Fruit fly (Drosophila melanogaster): ENCODE data around the gene CG17242.

Gene CG17242

DNA sequence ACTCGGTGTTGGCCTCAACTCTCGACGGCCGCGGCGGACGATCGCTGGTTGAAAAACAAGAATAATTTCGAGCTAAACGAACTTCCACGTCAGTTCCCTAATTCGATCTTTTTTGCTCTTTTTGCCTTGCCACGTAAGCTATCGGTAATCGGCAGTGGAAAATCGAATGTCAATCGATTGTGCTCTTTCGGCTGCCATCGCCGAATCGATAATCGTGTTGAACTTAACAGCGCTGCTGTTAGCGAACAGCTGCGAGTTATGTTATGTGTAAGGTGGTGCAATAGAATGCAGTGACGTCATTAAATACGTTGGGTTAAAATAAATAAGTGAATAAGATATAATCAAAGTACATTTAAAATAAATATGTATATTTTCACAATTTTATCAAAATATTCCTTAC, 32.2 kb downstream of the CG17242 start, which contains the start of gene Sec24CD (continued):
- TF ChIP-seq CG2678 (tag; optimal IDR thresholded peaks at IDR 0.05) (no peak), fd96Cb (tag; optimal IDR thresholded peaks at IDR 0.05) (no peak), slbo (GFP tag; IDR thresholded peaks at IDR 0.05) (no peak), Dp (GFP tag; optimal IDR thresholded peaks at IDR 0.05) (peak; percentile 43), Awh (GFP tag; IDR thresholded peaks at IDR 0.05) (no peak), CG10321 (GFP tag; IDR thresholded peaks at IDR 0.05) (no peak), ab (GFP tag; optimal IDR thresholded peaks at IDR 0.05) (no peak), Spps (tag; optimal IDR thresholded peaks at IDR 0.05) (no peak), NFAT (GFP tag; IDR thresholded peaks at IDR 0.05) (no peak), CG32772 (GFP tag; IDR thresholded peaks at IDR 0.05) (no peak), nerfin-1 (tag; optimal IDR thresholded peaks at IDR 0.05) (no peak), chinmo (GFP tag; IDR thresholded peaks at IDR 0.05; ENCODE audit: partially characterized antibody) (peak; percentile 97), Hsf (GFP tag; optimal IDR thresholded peaks at IDR 0.05) (no peak), NC2β (GFP tag; optimal IDR thresholded peaks at IDR 0.05) (no peak), CG17361 (GFP tag; IDR thresholded peaks at IDR 0.05) (no peak), CG15514 (GFP tag; optimal IDR thresholded peaks at IDR 0.05) (peak; percentile 74), dmrt99B (tag; optimal IDR thresholded peaks at IDR 0.05) (no peak), CG13624 (GFP tag; optimal IDR thresholded peaks at IDR 0.05) (no peak), sna (GFP tag; IDR thresholded peaks at IDR 0.05; ENCODE audit: partially characterized antibody) (peak; percentile 96), Camta (GFP tag; optimal IDR thresholded peaks at IDR 0.05) (no peak), Ravus (GFP tag; IDR thresholded peaks at IDR 0.05) (no peak), PHDP (tag; optimal IDR thresholded peaks at IDR 0.05) (peak; percentile 45), CG30020 (tag; optimal IDR thresholded peaks at IDR 0.05) (no peak), wdn (GFP tag; IDR thresholded peaks at IDR 0.05) (no peak), lilli (GFP tag; optimal IDR thresholded peaks at IDR 0.05) (peak; percentile 35), shn (GFP tag; optimal IDR thresholded peaks at IDR 0.05) (no peak), fd102C (GFP tag; optimal IDR thresholded peaks at IDR 0.05) (no peak), cad (GFP tag; optimal IDR thresholded peaks at IDR 0.05) (no peak), Bgb (GFP tag; IDR thresholded peaks at IDR 0.05; ENCODE audit: partially characterized antibody) (peak; percentile 96), yki (optimal IDR thresholded peaks at IDR 0.05) (no peak), danr (GFP tag; IDR thresholded peaks at IDR 0.05) (no peak), phol (tag; optimal IDR thresholded peaks at IDR 0.05) (no peak), CG2889 (GFP tag; IDR thresholded peaks at IDR 0.05) (no peak), CG2120 (GFP tag; optimal IDR thresholded peaks at IDR 0.05) (peak; percentile 6), Lim3 (GFP tag; IDR thresholded peaks at IDR 0.05) (no peak), CG13424 (tag; optimal IDR thresholded peaks at IDR 0.05) (no peak), CG32767 (GFP tag; IDR thresholded peaks at IDR 0.05) (no peak), Hr78 (GFP tag; optimal IDR thresholded peaks at IDR 0.05) (no peak), CG16813 (GFP tag; IDR thresholded peaks at IDR 0.05; ENCODE audit: partially characterized antibody) (peak; percentile 84), vnd (GFP tag; IDR thresholded peaks at IDR 0.05; ENCODE audit: partially characterized antibody) (peak; percentile 84), HmgD (GFP tag; optimal IDR thresholded peaks at IDR 0.05) (no peak), CG43689 (GFP tag; IDR thresholded peaks at IDR 0.05) (no peak), CG13287 (GFP tag; IDR thresholded peaks at IDR 0.05; ENCODE audit: partially characterized antibody) (peak; percentile 97), rib (GFP tag; IDR thresholded peaks at IDR 0.05) (no peak), NC2α (GFP tag; optimal IDR thresholded peaks at IDR 0.05) (no peak), seq (GFP tag; IDR thresholded peaks at IDR 0.05) (no peak), Mad (GFP tag; optimal IDR thresholded peaks at IDR 0.05) (no peak), CG33557 (GFP tag; optimal IDR thresholded peaks at IDR 0.05) (peak; percentile 19), Atf6 (GFP tag; IDR thresholded peaks at IDR 0.05) (no peak), fd3F (GFP tag; optimal IDR thresholded peaks at IDR 0.05) (no peak), CG6175 (GFP tag; IDR thresholded peaks at IDR 0.05) (no peak), CG15011 (GFP tag; optimal IDR thresholded peaks at IDR 0.05) (no peak)

Measured in whole organism, embryonic.